Worm (Caenorhabditis elegans) whole organism, midembryonic: Measurements from ENCODE around the gene lips-8.

ENCODE experiments used
- cog-1 ChIP-seq: sonication (generic microtip); optimal IDR thresholded peaks from 2 replicates; lab custom pipeline; 2016; ENCODE audit warnings: missing genetic modification characterization, missing compliant biosample characterization
- ref-1 ChIP-seq: fragments of 200-800 bp; sonication (Bioruptor generic); conservative IDR thresholded peaks from 2 replicates; pipeline ENCODE4 v1.3.6; 2022; ENCODE audit warnings: missing genetic modification reagents, missing genetic modification characterization, missing compliant biosample characterization
- ztf-29 ChIP-seq: fragments of 200-800 bp; sonication (Bioruptor generic); IDR thresholded peaks from 2 replicates; pipeline ENCODE4 v1.3.6; 2022; ENCODE audit warnings: missing genetic modification reagents, missing genetic modification characterization, missing compliant biosample characterization

DNA sequence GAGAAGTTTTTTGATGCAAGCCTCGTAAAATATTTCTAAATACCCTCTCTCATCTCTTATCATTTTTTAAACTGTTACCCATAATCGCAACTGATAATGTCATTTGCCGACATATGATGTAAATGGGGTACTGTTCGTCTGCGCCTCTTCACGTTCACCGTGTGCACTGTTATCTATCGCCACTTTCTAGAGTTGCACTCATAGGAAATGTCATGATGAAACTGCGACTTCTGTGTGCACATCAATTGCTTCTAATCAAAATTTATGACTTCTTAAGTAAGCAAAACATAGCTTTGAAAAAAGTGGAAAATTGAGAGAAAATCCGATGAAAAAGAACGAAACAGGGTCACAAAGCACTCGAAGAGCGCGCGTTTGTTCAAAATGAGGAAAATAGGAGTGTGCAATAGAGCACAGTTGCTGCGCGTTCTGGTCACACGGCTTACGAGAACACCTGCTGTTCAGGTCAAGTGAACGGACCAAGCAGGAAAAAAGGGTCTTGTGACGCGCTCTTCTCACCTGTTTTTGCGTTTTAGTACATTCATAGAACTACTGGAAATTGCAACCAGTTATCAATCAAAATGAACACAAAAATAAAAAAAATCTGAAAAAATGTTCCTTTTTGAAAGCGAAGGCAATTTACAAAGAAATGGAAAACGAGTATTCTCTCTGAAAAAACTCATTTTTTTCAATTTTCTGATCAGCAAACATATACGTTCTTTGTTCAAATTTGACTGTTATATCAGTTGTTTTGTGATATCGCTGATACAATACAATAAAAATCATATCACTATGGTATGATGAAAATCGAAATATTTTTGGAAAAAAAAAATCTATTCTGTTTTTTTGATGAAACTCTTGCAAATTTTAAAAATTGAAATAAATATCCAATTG lies 48.4 kb downstream of the lips-8 start:
- TF ChIP-seq ztf-29 (0 out of 2 replicates have a peak, but pooled peaks have one; percentile 12), ref-1 (GFP tag; lab: Robert Waterston, UW) (no peak), cog-1 (tag; lab: Kevin White, UChicago) (no peak)
